Worm (Caenorhabditis elegans) whole organism, L2 larva: Measurements from ENCODE around the gene T01B7.9.

Source experiments
- fos-1 ChIP-seq: fragments of 150-350 bp; optimal IDR thresholded peaks from 2 replicates; lab custom pipeline; 2014; ENCODE audit warnings: missing biosample characterization, missing genetic modification characterization
- mab-5 ChIP-seq: fragments of 150-350 bp; optimal IDR thresholded peaks from 2 replicates; lab custom pipeline; 2014; ENCODE audit warnings: missing biosample characterization, missing genetic modification characterization
- nhr-25 ChIP-seq: fragments of 150-350 bp; sonication (generic microtip); optimal IDR thresholded peaks from 3 replicates; lab custom pipeline; 2014; ENCODE audit warnings: missing biosample characterization, missing genetic modification characterization
- snpc-4 ChIP-seq: fragments of 150-350 bp; optimal IDR thresholded peaks from 2 replicates; lab custom pipeline; 2014; ENCODE audit warnings: missing biosample characterization, missing genetic modification characterization
- unc-62 ChIP-seq: fragments of 150-350 bp; optimal IDR thresholded peaks from 2 replicates; lab custom pipeline; 2014; ENCODE audit warnings: missing biosample characterization, missing genetic modification reagents, missing genetic modification characterization
- ztf-11 ChIP-seq: sonication (generic microtip); optimal IDR thresholded peaks from 2 replicates; lab custom pipeline; 2017; ENCODE audit warnings: missing biosample characterization, missing genetic modification characterization

- TF ChIP-seq mab-5 (tag; lab: Kevin White, UChicago) (no peak), fos-1 (tag; lab: Kevin White, UChicago) (no peak), nhr-25 (tag; lab: Kevin White, UChicago) (no peak), ztf-11 (tag; lab: Kevin White, UChicago) (no peak), snpc-4 (tag; lab: Kevin White, UChicago) (no peak), unc-62 (GFP tag; lab: Kevin White, UChicago) (no peak)
Measured at ce11 chrII:8698828-8699227, 27.8 kb downstream of the T01B7.9 start, which contains the start of gene chdh-1.
